Worm (Caenorhabditis elegans) whole organism, young adult: ENCODE results near the gene C16C8.7.
A peak's percentile ranks its signal among the peaks of the same experiment; 100 is the strongest.

Experiments
- B0019.2 ChIP-seq: fragments of 200-800 bp; sonication (Bioruptor generic); conservative IDR thresholded peaks from 2 replicates; pipeline ENCODE4 v1.3.6; 2022; ENCODE audit warnings: missing genetic modification reagents, missing genetic modification characterization, missing compliant biosample characterization
- B0035.1 ChIP-seq: sonication (generic microtip); optimal IDR thresholded peaks from 2 replicates; lab custom pipeline; 2016; ENCODE audit warnings: missing genetic modification characterization, mild to moderate bottlenecking, missing compliant biosample characterization, missing genotype, missing genetic modification reagents
- B0261.1 ChIP-seq: sonication (generic microtip); optimal IDR thresholded peaks from 2 replicates; lab custom pipeline; 2016; ENCODE audit warnings: mild to moderate bottlenecking, missing genetic modification characterization, moderate library complexity, missing compliant biosample characterization
- B0336.3 ChIP-seq: fragments of 200-800 bp; sonication (Bioruptor generic); IDR thresholded peaks from 2 replicates; pipeline ENCODE4 v1.3.6; 2022; ENCODE audit warnings: missing genetic modification characterization, missing compliant biosample characterization
- C06A6.2 ChIP-seq: fragments of 200-800 bp; sonication (Bioruptor generic); conservative IDR thresholded peaks from 2 replicates; pipeline ENCODE4 v1.3.6; 2022; ENCODE audit warnings: missing genetic modification characterization, missing compliant biosample characterization
- C17E4.6 ChIP-seq: fragments of 200-800 bp; sonication (Bioruptor generic); IDR thresholded peaks from 2 replicates; pipeline ENCODE4 v1.3.6; 2022; ENCODE audit warnings: missing genetic modification reagents, missing genetic modification characterization, missing compliant biosample characterization
- F10E7.11 ChIP-seq: sonication (generic microtip); optimal IDR thresholded peaks from 2 replicates; lab custom pipeline; 2017; ENCODE audit warnings: mild to moderate bottlenecking, missing genetic modification characterization, moderate library complexity, missing compliant biosample characterization
- F49E8.2 ChIP-seq: sonication (generic microtip); optimal IDR thresholded peaks from 3 replicates; lab custom pipeline; 2017; ENCODE audit warnings: missing genetic modification characterization, mild to moderate bottlenecking, missing compliant biosample characterization, antibody characterized with exemption, moderate library complexity; ENCODE audit not compliant: insufficient read depth
- F57C9.4 ChIP-seq: sonication (generic microtip); optimal IDR thresholded peaks from 2 replicates; lab custom pipeline; 2017; ENCODE audit warnings: mild to moderate bottlenecking, missing genetic modification characterization, missing compliant biosample characterization
- T07F8.4 ChIP-seq: sonication (generic microtip); optimal IDR thresholded peaks from 2 replicates; lab custom pipeline; 2016; ENCODE audit warnings: mild to moderate bottlenecking, missing genetic modification characterization, moderate library complexity, missing compliant biosample characterization
- T26A5.8 ChIP-seq: sonication (generic microtip); optimal IDR thresholded peaks from 2 replicates; lab custom pipeline; 2016; ENCODE audit warnings: missing genetic modification characterization, missing compliant biosample characterization
- Y53F4B.3 ChIP-seq: fragments of 200-800 bp; sonication (Bioruptor generic); IDR thresholded peaks from 2 replicates; pipeline ENCODE4 v1.3.6; 2022; ENCODE audit warnings: missing genetic modification reagents, missing genetic modification characterization, missing compliant biosample characterization
- Y53G8AR.9 ChIP-seq: fragments of 200-800 bp; sonication (Bioruptor generic); conservative IDR thresholded peaks from 2 replicates; pipeline ENCODE4 v1.3.6; 2022; ENCODE audit warnings: missing genetic modification reagents, missing genetic modification characterization, missing compliant biosample characterization
- Y56A3A.18 ChIP-seq: fragments of 200-800 bp; sonication (Bioruptor generic); IDR thresholded peaks from 2 replicates; pipeline ENCODE4 v1.3.6; 2022; ENCODE audit warnings: missing genetic modification reagents, missing genetic modification characterization, missing compliant biosample characterization
- Y67H2A.10 ChIP-seq: fragments of 200-800 bp; sonication (Bioruptor generic); conservative IDR thresholded peaks from 2 replicates; pipeline ENCODE4 v1.3.6; 2022; ENCODE audit warnings: missing genetic modification reagents, missing genetic modification characterization, missing compliant biosample characterization
- atf-7 ChIP-seq: sonication (generic microtip); optimal IDR thresholded peaks from 2 replicates; lab custom pipeline; 2017; ENCODE audit warnings: mild to moderate bottlenecking, missing genetic modification characterization, missing compliant biosample characterization
- attf-5 ChIP-seq: fragments of 200-800 bp; sonication (Bioruptor generic); optimal IDR thresholded peaks from 2 replicates; lab custom pipeline; 2018; ENCODE audit warnings: mild to moderate bottlenecking, missing genetic modification characterization, missing compliant biosample characterization
- ccch-3 ChIP-seq: fragments of 200-800 bp; sonication (Bioruptor generic); optimal IDR thresholded peaks from 2 replicates; lab custom pipeline; 2018; ENCODE audit warnings: mild to moderate bottlenecking, missing genetic modification characterization, missing compliant biosample characterization
- cebp-1 ChIP-seq, 2 experiments: fragments of 200-800 bp in 1 of 2; sonication (Bioruptor generic) in 1 of 2; sonication (generic microtip) in 1 of 2; IDR thresholded peaks in 1 of 2; optimal IDR thresholded peaks in 1 of 2; 2 replicates each; pipeline versions ENCODE4 v1.3.6 to Lab custom; 2017 to 2022; ENCODE audit warnings: missing compliant biosample characterization in 2 of 2, missing genetic modification characterization in 2 of 2, mild to moderate bottlenecking in 1 of 2, missing genetic modification reagents in 1 of 2, moderate library complexity in 1 of 2
- ceh-100 ChIP-seq: fragments of 200-800 bp; sonication (Bioruptor generic); IDR thresholded peaks from 2 replicates; pipeline ENCODE4 v1.3.6; 2022; ENCODE audit warnings: missing genetic modification reagents, missing genetic modification characterization, missing compliant biosample characterization
- ceh-40 ChIP-seq: fragments of 200-800 bp; sonication (Bioruptor generic); IDR thresholded peaks from 2 replicates; pipeline ENCODE4 v1.3.6; 2022; ENCODE audit warnings: missing genetic modification characterization, missing compliant biosample characterization
- ceh-58 ChIP-seq: fragments of 200-800 bp; sonication (Bioruptor generic); IDR thresholded peaks from 2 replicates; pipeline ENCODE4 v1.3.6; 2022; ENCODE audit warnings: missing genetic modification characterization, missing compliant biosample characterization
- egrh-3 ChIP-seq: fragments of 200-800 bp; sonication (Bioruptor generic); IDR thresholded peaks from 2 replicates; pipeline ENCODE4 v1.3.6; 2022; ENCODE audit warnings: missing genetic modification reagents, missing genetic modification characterization, missing compliant biosample characterization
- him-1 ChIP-seq: sonication (generic microtip); optimal IDR thresholded peaks from 2 replicates; lab custom pipeline; 2016; ENCODE audit warnings: missing genotype, missing genetic modification reagents, missing genetic modification characterization, missing compliant biosample characterization
- hlh-26 ChIP-seq: fragments of 200-800 bp; sonication (Bioruptor generic); conservative IDR thresholded peaks from 2 replicates; pipeline ENCODE4 v1.3.6; 2022; ENCODE audit warnings: missing genetic modification reagents, missing genetic modification characterization, missing compliant biosample characterization
- hsf-1 ChIP-seq: fragments of 200-800 bp; sonication (Bioruptor generic); IDR thresholded peaks from 2 replicates; pipeline ENCODE4 v1.3.6; 2022; ENCODE audit warnings: missing genetic modification reagents, missing genetic modification characterization, missing compliant biosample characterization
- let-607 ChIP-seq, 2 experiments: fragments of 200-800 bp in 1 of 2; sonication (Bioruptor generic) in 1 of 2; sonication (generic microtip) in 1 of 2; optimal IDR thresholded peaks; 2 replicates each; lab custom pipeline; 2016 to 2018; ENCODE audit warnings: mild to moderate bottlenecking in 2 of 2, missing compliant biosample characterization in 2 of 2, missing genetic modification characterization in 2 of 2, moderate library complexity in 2 of 2, missing genotype in 1 of 2
- lin-26 ChIP-seq: fragments of 200-800 bp; sonication (Bioruptor generic); IDR thresholded peaks from 2 replicates; pipeline ENCODE4 v1.3.6; 2022; ENCODE audit warnings: missing genetic modification reagents, missing genetic modification characterization, missing compliant biosample characterization
- lin-35 ChIP-seq, 3 experiments: fragments of 150-350 bp in 2 of 3; sonication (generic microtip) in 1 of 3; optimal IDR thresholded peaks; 2 replicates each; lab custom pipeline; 2014 to 2018; ENCODE audit warnings: missing biosample characterization in 3 of 3, missing genetic modification characterization in 3 of 3, missing genetic modification reagents in 3 of 3
- lin-40 ChIP-seq: sonication (generic microtip); optimal IDR thresholded peaks from 2 replicates; lab custom pipeline; 2016; ENCODE audit warnings: missing genetic modification characterization, mild to moderate bottlenecking, missing compliant biosample characterization, missing genotype, missing genetic modification reagents
- lin-54 ChIP-seq: fragments of 200-800 bp; sonication (Bioruptor generic); optimal IDR thresholded peaks from 2 replicates; lab custom pipeline; 2018; ENCODE audit warnings: mild to moderate bottlenecking, missing genetic modification characterization, missing compliant biosample characterization
- lsl-1 ChIP-seq: fragments of 200-800 bp; sonication (Bioruptor generic); optimal IDR thresholded peaks from 2 replicates; lab custom pipeline; 2018; ENCODE audit warnings: mild to moderate bottlenecking, missing genetic modification characterization, moderate library complexity, missing compliant biosample characterization
- mel-28 ChIP-seq: sonication (generic microtip); optimal IDR thresholded peaks from 2 replicates; lab custom pipeline; 2016; ENCODE audit warnings: borderline replicate concordance, mild to moderate bottlenecking, missing genetic modification characterization, missing compliant biosample characterization
- nfya-2 ChIP-seq: fragments of 200-800 bp; sonication (Bioruptor generic); IDR thresholded peaks from 2 replicates; pipeline ENCODE4 v1.3.6; 2022; ENCODE audit warnings: missing genetic modification reagents, missing genetic modification characterization, missing compliant biosample characterization
- nhr-27 ChIP-seq: fragments of 200-800 bp; sonication (Bioruptor generic); optimal IDR thresholded peaks from 2 replicates; lab custom pipeline; 2018; ENCODE audit warnings: mild to moderate bottlenecking, missing genetic modification characterization, moderate library complexity, missing compliant biosample characterization
- nhr-90 ChIP-seq: sonication (generic microtip); optimal IDR thresholded peaks from 2 replicates; lab custom pipeline; 2016; ENCODE audit warnings: missing genotype, mild to moderate bottlenecking, missing genetic modification characterization, missing compliant biosample characterization
- pbrm-1 ChIP-seq: fragments of 200-800 bp; sonication (Bioruptor generic); IDR thresholded peaks from 2 replicates; pipeline ENCODE4 v1.3.6; 2022; ENCODE audit warnings: missing genetic modification reagents, missing genetic modification characterization, missing compliant biosample characterization
- rec-8 ChIP-seq, 2 experiments: sonication (generic microtip); optimal IDR thresholded peaks; 2 replicates each; lab custom pipeline; 2016; ENCODE audit warnings: mild to moderate bottlenecking in 2 of 2, missing genetic modification characterization in 2 of 2, missing genetic modification reagents in 2 of 2, missing genotype in 2 of 2, missing biosample characterization in 1 of 2, missing compliant biosample characterization in 1 of 2, moderate library complexity in 1 of 2
- sdz-38 ChIP-seq: sonication (generic microtip); optimal IDR thresholded peaks from 2 replicates; lab custom pipeline; 2016; ENCODE audit warnings: missing genotype, missing genetic modification characterization, missing compliant biosample characterization
- snpc-1.3 ChIP-seq: sonication (generic microtip); optimal IDR thresholded peaks from 2 replicates; lab custom pipeline; 2017; ENCODE audit warnings: missing genetic modification characterization, mild to moderate bottlenecking, missing compliant biosample characterization, antibody characterized with exemption, moderate library complexity, missing genotype, missing genetic modification reagents; ENCODE audit not compliant: insufficient read depth
- snpc-3.4 ChIP-seq: sonication (generic microtip); optimal IDR thresholded peaks from 2 replicates; lab custom pipeline; 2017; ENCODE audit warnings: missing genetic modification characterization, mild to moderate bottlenecking, missing compliant biosample characterization, antibody characterized with exemption, moderate library complexity, missing genotype, missing genetic modification reagents
- snpc-4 ChIP-seq, 5 experiments: fragments of 150-350 bp in 1 of 5; sonication (generic microtip) in 4 of 5; optimal IDR thresholded peaks; 2 replicates each; lab custom pipeline; 2014 to 2018; ENCODE audit warnings: missing genetic modification characterization in 5 of 5, missing biosample characterization in 3 of 5, antibody characterized with exemption in 2 of 5, mild to moderate bottlenecking in 2 of 5, missing compliant biosample characterization in 2 of 5, missing genotype in 2 of 5, moderate library complexity in 2 of 5, missing genetic modification reagents in 1 of 5
- tbx-9 ChIP-seq: sonication (generic microtip); optimal IDR thresholded peaks from 2 replicates; lab custom pipeline; 2016; ENCODE audit warnings: borderline replicate concordance, missing genetic modification characterization, inconsistent platforms, missing compliant biosample characterization
- tlf-1 ChIP-seq: fragments of 200-800 bp; sonication (Bioruptor generic); optimal IDR thresholded peaks from 2 replicates; lab custom pipeline; 2018; ENCODE audit warnings: mild to moderate bottlenecking, missing genetic modification characterization, missing compliant biosample characterization
- xnd-1 ChIP-seq: sonication (generic microtip); optimal IDR thresholded peaks from 2 replicates; lab custom pipeline; 2016; ENCODE audit warnings: missing genotype, missing genetic modification reagents, missing genetic modification characterization, missing compliant biosample characterization

The C16C8.7 gene

ce11 chrII:3439244-3439698 is 20.7 kb downstream of the C16C8.7 start (continued):
- TF ChIP-seq C06A6.2 (peak; percentile 30; the same call in 1 of the 2 replicates), F10E7.11 (tag; lab: Kevin White, UChicago) (peak; percentile 65), tlf-1 (GFP tag; lab: Kevin White, UChicago) (peak; percentile 27), him-1 (tag; lab: Kevin White, UChicago) (peak; percentile 93), mel-28 (tag; lab: Kevin White, UChicago) (no peak), C17E4.6 (GFP tag; lab: Robert Waterston, UW) (peak; percentile 77), snpc-3.4 (tag; lab: Kevin White, UChicago) (peak; percentile 11), ceh-58 (GFP tag; lab: Robert Waterston, UW) (0 out of 2 replicates have a peak, but pooled peaks have one; percentile 54), T07F8.4 (tag; lab: Kevin White, UChicago) (peak; percentile 80), F49E8.2 (tag; lab: Kevin White, UChicago) (no peak), attf-5 (GFP tag; lab: Kevin White, UChicago) (peak; percentile 55), let-607 (tag; optimal IDR thresholded peaks at IDR 0.05; lab: Kevin White, UChicago) (peak; percentile 25 to 54), snpc-1.3 (tag; lab: Kevin White, UChicago) (peak; percentile 52), lin-40 (tag; lab: Kevin White, UChicago) (no peak), B0035.1 (tag; lab: Kevin White, UChicago) (peak; percentile 27), ccch-3 (GFP tag; lab: Kevin White, UChicago) (no peak), lin-35 (GFP tag; optimal IDR thresholded peaks at IDR 0.05; lab: Kevin White, UChicago) (peak in 1 of 3 experiments; percentile 39), atf-7 (tag; lab: Kevin White, UChicago) (peak; percentile 75), T26A5.8 (tag; lab: Kevin White, UChicago) (peak; percentile 52), nfya-2 (GFP tag; lab: Robert Waterston, UW) (no peak), pbrm-1 (peak; percentile 81), snpc-4 (GFP tag; optimal IDR thresholded peaks at IDR 0.05; lab: Kevin White, UChicago) (peak; percentile 58), snpc-4 (tag; optimal IDR thresholded peaks at IDR 0.05; lab: Kevin White, UChicago) (peak in 3 of 4 experiments; percentile 47 to 66 (median 60)), hsf-1 (GFP tag; lab: Robert Waterston, UW) (no peak), F57C9.4 (tag; lab: Kevin White, UChicago) (no peak), hlh-26 (GFP tag; lab: Robert Waterston, UW) (no peak), lin-54 (GFP tag; lab: Kevin White, UChicago) (peak; percentile 59), Y56A3A.18 (GFP tag; lab: Robert Waterston, UW) (peak; percentile 87), ceh-40 (peak; percentile 76; the same call in 1 of the 2 replicates), B0336.3 (GFP tag; lab: Robert Waterston, UW) (peak; percentile 84; the same call in 1 of the 2 replicates), nhr-27 (tag; lab: Kevin White, UChicago) (peak; percentile 69), nhr-90 (tag; lab: Kevin White, UChicago) (peak; percentile 92), egrh-3 (peak; percentile 92), ceh-100 (peak; percentile 57; the same call in 1 of the 2 replicates), Y53G8AR.9 (GFP tag; lab: Robert Waterston, UW) (peak; percentile 73; the same call in 1 of the 2 replicates), xnd-1 (peak; percentile 10), B0019.2 (GFP tag; lab: Robert Waterston, UW) (peak; percentile 49; the same call in 1 of the 2 replicates), lin-26 (GFP tag; lab: Robert Waterston, UW) (peak; percentile 96), sdz-38 (no peak), B0261.1 (tag; lab: Kevin White, UChicago) (peak; percentile 97), Y67H2A.10 (no peak), rec-8 (tag; optimal IDR thresholded peaks at IDR 0.05; lab: Kevin White, UChicago) (peak; percentile 74 to 82), Y53F4B.3 (GFP tag; lab: Robert Waterston, UW) (no peak), cebp-1 (GFP tag; IDR thresholded peaks at IDR 0.05; lab: Robert Waterston, UW) (no peak), cebp-1 (tag; optimal IDR thresholded peaks at IDR 0.05; lab: Kevin White, UChicago) (peak; percentile 76), tbx-9 (tag; lab: Kevin White, UChicago) (no peak), lsl-1 (GFP tag; lab: Kevin White, UChicago) (peak; percentile 65)
